Worm (Caenorhabditis elegans): ENCODE data around the gene egl-26.

DNA sequence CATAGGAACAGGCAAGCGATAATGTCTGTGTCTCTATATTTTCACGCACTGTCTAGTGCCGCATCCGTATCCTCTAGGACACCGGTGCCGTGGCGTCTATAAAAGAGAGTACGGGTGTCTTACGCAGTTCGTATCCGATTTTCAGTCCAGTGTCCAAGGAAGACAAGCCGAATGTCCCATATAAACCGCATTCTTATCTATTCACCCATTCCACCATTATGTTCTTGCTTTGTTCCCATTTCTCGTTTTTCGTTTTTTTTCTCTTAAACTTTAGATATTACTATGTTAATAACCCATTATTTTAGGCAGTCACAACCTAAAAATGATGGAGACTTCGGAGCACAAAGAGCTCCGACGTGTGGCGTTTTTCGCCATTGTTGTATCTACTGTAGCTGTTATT, 46.4 kb upstream of the egl-26 start, which contains the start of gene sqt-2:
- no peak for TF ChIP-seq ztf-11 (tag; optimal IDR thresholded peaks at IDR 0.05)
- TF ChIP-seq ceh-16 (tag; optimal IDR thresholded peaks at IDR 0.05), result no peak
- no peak for TF ChIP-seq nhr-12 (tag; optimal IDR thresholded peaks at IDR 0.05)
- TF ChIP-seq peb-1 (tag; optimal IDR thresholded peaks at IDR 0.05), result no peak
- TF ChIP-seq nhr-129 (tag; optimal IDR thresholded peaks at IDR 0.05), result no peak
